Fruit fly (Drosophila melanogaster) whole organism, embryonic: ENCODE results near the gene CG6356.

Experiments used
- Awh ChIP-seq: fragments of 200-800 bp; sonication (Bioruptor generic); IDR thresholded peaks from 2 replicates; pipeline ENCODE4, ENCODE4 v1.3.6; 2022; ENCODE audit warnings: missing biosample characterization, missing genetic modification characterization
- CG10979 ChIP-seq: fragments of 200-800 bp; sonication (Bioruptor generic); optimal IDR thresholded peaks from 2 replicates; lab custom pipeline; 2018; ENCODE audit warnings: missing biosample characterization, mild to moderate bottlenecking, missing genetic modification characterization, moderate library complexity
- CG12071 ChIP-seq: fragments of 200-800 bp; sonication (Bioruptor generic); optimal IDR thresholded peaks from 3 replicates; lab custom pipeline; 2018; ENCODE audit warnings: missing biosample characterization, mild to moderate bottlenecking, missing genetic modification characterization
- CG13287 ChIP-seq: fragments of 200-800 bp; sonication (Bioruptor generic); IDR thresholded peaks from 2 replicates; pipeline ENCODE4 v1.3.6; 2022; ENCODE audit warnings: missing biosample characterization, missing genetic modification characterization; ENCODE audit not compliant: partially characterized antibody
- CG15011 ChIP-seq: fragments of 200-800 bp; sonication (Bioruptor generic); optimal IDR thresholded peaks from 3 replicates; lab custom pipeline; 2018; ENCODE audit warnings: missing biosample characterization, mild to moderate bottlenecking, missing genetic modification characterization
- CG17186 ChIP-seq: fragments of 200-800 bp; sonication (Bioruptor generic); optimal IDR thresholded peaks from 3 replicates; lab custom pipeline; 2017; ENCODE audit warnings: missing biosample characterization, missing genetic modification reagents, missing genetic modification characterization
- CG17361 ChIP-seq: fragments of 200-800 bp; sonication (Bioruptor generic); IDR thresholded peaks from 3 replicates; pipeline ENCODE4 v1.3.6; 2022; ENCODE audit warnings: missing biosample characterization, missing genetic modification characterization
- CG17829 ChIP-seq: fragments of 200-800 bp; optimal IDR thresholded peaks from 2 replicates; lab custom pipeline; 2019; ENCODE audit warnings: missing biosample characterization, mild to moderate bottlenecking, missing genetic modification characterization, moderate library complexity
- CG2120 ChIP-seq: fragments of 200-800 bp; sonication (Bioruptor generic); optimal IDR thresholded peaks from 3 replicates; lab custom pipeline; 2016; ENCODE audit warnings: missing biosample characterization, missing genetic modification characterization
- CG2678 ChIP-seq: fragments of 200-800 bp; sonication (Bioruptor generic); optimal IDR thresholded peaks from 3 replicates; lab custom pipeline; 2019; ENCODE audit warnings: missing biosample characterization, mild to moderate bottlenecking, missing genetic modification characterization, moderate library complexity
- CG2889 ChIP-seq: fragments of 200-800 bp; sonication (Bioruptor generic); IDR thresholded peaks from 3 replicates; pipeline ENCODE4 v1.3.6; 2022; ENCODE audit warnings: missing biosample characterization, missing genetic modification characterization
- CG30431 ChIP-seq: fragments of 200-800 bp; sonication (Bioruptor generic); optimal IDR thresholded peaks from 2 replicates; lab custom pipeline; 2017; ENCODE audit warnings: missing biosample characterization, missing genetic modification characterization
- CG33557 ChIP-seq: fragments of 200-800 bp; sonication (Bioruptor generic); optimal IDR thresholded peaks from 2 replicates; lab custom pipeline; 2019; ENCODE audit warnings: missing biosample characterization, mild to moderate bottlenecking, missing genetic modification characterization, moderate library complexity
- CG4730 ChIP-seq: fragments of 200-800 bp; sonication (Bioruptor generic); IDR thresholded peaks from 2 replicates; pipeline ENCODE4 v1.3.6; 2022; ENCODE audit warnings: missing biosample characterization, missing genetic modification characterization
- CG8388 ChIP-seq: fragments of 200-800 bp; sonication (Bioruptor generic); optimal IDR thresholded peaks from 2 replicates; lab custom pipeline; 2019; ENCODE audit warnings: missing biosample characterization, mild to moderate bottlenecking, missing genetic modification characterization, moderate library complexity
- CG8478 ChIP-seq: fragments of >200 bp; optimal IDR thresholded peaks from 2 replicates; lab custom pipeline; 2018
- CG9932 ChIP-seq: fragments of 200-800 bp; sonication (Bioruptor generic); IDR thresholded peaks from 2 replicates; pipeline ENCODE4 v1.3.6; 2022; ENCODE audit warnings: missing biosample characterization, missing genetic modification characterization
- CTCF ChIP-seq: fragments of 200-800 bp; sonication (Bioruptor generic); optimal IDR thresholded peaks from 2 replicates; lab custom pipeline; 2017; ENCODE audit warnings: missing biosample characterization, mild to moderate bottlenecking, missing genetic modification characterization, moderate library complexity
- CkIIα-i1 ChIP-seq: fragments of 200-800 bp; sonication (Bioruptor generic); IDR thresholded peaks from 2 replicates; pipeline ENCODE4 v1.3.6; 2022; ENCODE audit warnings: missing biosample characterization, missing genetic modification characterization
- D ChIP-seq, 2 experiments: fragments of 200-800 bp in 1 of 2; fragments of >200 bp in 1 of 2; sonication (Bioruptor generic) in 1 of 2; optimal IDR thresholded peaks; 2 replicates in 1 of 2; 3 replicates in 1 of 2; lab custom pipeline; 2017; ENCODE audit warnings: mild to moderate bottlenecking in 1 of 2, missing biosample characterization in 1 of 2, missing genetic modification characterization in 1 of 2, missing genetic modification reagents in 1 of 2
- ERR ChIP-seq: fragments of 200-800 bp; sonication (Bioruptor generic); optimal IDR thresholded peaks from 2 replicates; lab custom pipeline; 2016; ENCODE audit warnings: missing biosample characterization, missing genetic modification characterization
- Eip74EF ChIP-seq, 2 experiments: fragments of 200-800 bp in 1 of 2; fragments of >200 bp in 1 of 2; sonication (Bioruptor generic) in 1 of 2; optimal IDR thresholded peaks; 2 replicates each; lab custom pipeline; 2017 to 2019; ENCODE audit warnings: missing biosample characterization in 2 of 2, missing genetic modification characterization in 2 of 2, mild to moderate bottlenecking in 1 of 2, moderate library complexity in 1 of 2
- H2.0 ChIP-seq: fragments of 200-800 bp; sonication (Bioruptor generic); IDR thresholded peaks from 2 replicates; pipeline ENCODE4 v1.3.6; 2022; ENCODE audit warnings: missing biosample characterization, missing genetic modification characterization
- Hr39 ChIP-seq: fragments of >200 bp; optimal IDR thresholded peaks from 2 replicates; lab custom pipeline; 2017
- Hr51 ChIP-seq, 2 experiments: fragments of 200-800 bp; sonication (Bioruptor generic); optimal IDR thresholded peaks; 2 replicates in 1 of 2; 3 replicates in 1 of 2; lab custom pipeline; 2016 to 2018; ENCODE audit warnings: missing biosample characterization in 2 of 2, missing genetic modification characterization in 2 of 2, mild to moderate bottlenecking in 1 of 2, moderate library complexity in 1 of 2
- Hr78 ChIP-seq, 2 experiments: fragments of 200-800 bp in 1 of 2; fragments of >200 bp in 1 of 2; sonication (Bioruptor generic) in 1 of 2; optimal IDR thresholded peaks; 2 replicates each; lab custom pipeline; 2017 to 2019; ENCODE audit warnings: missing biosample characterization in 2 of 2, missing genetic modification characterization in 2 of 2, mild to moderate bottlenecking in 1 of 2, moderate library complexity in 1 of 2
- Hsf ChIP-seq: fragments of 200-800 bp; sonication (Bioruptor generic); optimal IDR thresholded peaks from 3 replicates; lab custom pipeline; 2016; ENCODE audit warnings: missing biosample characterization, missing genetic modification characterization
- Mes4 ChIP-seq: fragments of 200-800 bp; sonication (Bioruptor generic); optimal IDR thresholded peaks from 2 replicates; lab custom pipeline; 2016; ENCODE audit warnings: missing biosample characterization, missing genetic modification characterization
- Nf-YA ChIP-seq: fragments of 200-800 bp; sonication (Bioruptor generic); IDR thresholded peaks from 2 replicates; pipeline ENCODE4 v1.3.6; 2022; ENCODE audit warnings: missing biosample characterization, missing genetic modification characterization
- Oli ChIP-seq: fragments of 200-800 bp; sonication (Bioruptor generic); optimal IDR thresholded peaks from 2 replicates; lab custom pipeline; 2018; ENCODE audit warnings: missing biosample characterization, mild to moderate bottlenecking, missing genetic modification characterization, moderate library complexity
- Rfx ChIP-seq: fragments of 200-800 bp; sonication (Bioruptor generic); IDR thresholded peaks from 2 replicates; pipeline ENCODE4 v1.3.6; 2022; ENCODE audit warnings: missing biosample characterization, missing genetic modification characterization
- Scr ChIP-seq: fragments of 200-800 bp; sonication (Bioruptor generic); IDR thresholded peaks from 2 replicates; pipeline ENCODE4 v1.3.6; 2022; ENCODE audit warnings: missing biosample characterization, missing genetic modification characterization; ENCODE audit not compliant: partially characterized antibody
- Sin3A ChIP-seq: fragments of >200 bp; optimal IDR thresholded peaks from 2 replicates; lab custom pipeline; 2018
- bab2 ChIP-seq: fragments of 200-800 bp; sonication (Bioruptor generic); optimal IDR thresholded peaks from 2 replicates; lab custom pipeline; 2016; ENCODE audit warnings: missing biosample characterization, missing genetic modification characterization
- bcd ChIP-seq: fragments of 200-800 bp; sonication (Bioruptor generic); optimal IDR thresholded peaks from 2 replicates; lab custom pipeline; 2017; ENCODE audit warnings: missing biosample characterization, mild to moderate bottlenecking, missing genetic modification characterization
- dan ChIP-seq: fragments of 200-800 bp; sonication (Bioruptor generic); IDR thresholded peaks from 2 replicates; pipeline ENCODE4 v1.3.6; 2022; ENCODE audit warnings: missing biosample characterization, missing genetic modification characterization
- fru ChIP-seq: fragments of >200 bp; optimal IDR thresholded peaks from 2 replicates; lab custom pipeline; 2017
- grau ChIP-seq: fragments of 200-800 bp; optimal IDR thresholded peaks from 3 replicates; lab custom pipeline; 2019; ENCODE audit warnings: missing biosample characterization, mild to moderate bottlenecking, missing genetic modification characterization, moderate library complexity
- ham ChIP-seq: fragments of 200-800 bp; sonication (Bioruptor generic); IDR thresholded peaks from 2 replicates; pipeline ENCODE4 v1.3.6; 2022; ENCODE audit warnings: missing biosample characterization, missing genetic modification characterization
- jumu ChIP-seq: fragments of 200-800 bp; sonication (Bioruptor generic); optimal IDR thresholded peaks from 3 replicates; lab custom pipeline; 2016; ENCODE audit warnings: missing biosample characterization, missing genetic modification characterization
- kni ChIP-seq: fragments of 200-800 bp; sonication (Bioruptor generic); optimal IDR thresholded peaks from 3 replicates; lab custom pipeline; 2017; ENCODE audit warnings: mild to moderate bottlenecking, missing biosample characterization, missing genetic modification reagents, missing genetic modification characterization
- nmo ChIP-seq: fragments of 200-800 bp; sonication (Bioruptor generic); optimal IDR thresholded peaks from 2 replicates; lab custom pipeline; 2018; ENCODE audit warnings: missing biosample characterization, mild to moderate bottlenecking, missing genetic modification characterization, moderate library complexity
- pfk ChIP-seq: fragments of 200-800 bp; sonication (Bioruptor generic); optimal IDR thresholded peaks from 2 replicates; lab custom pipeline; 2018; ENCODE audit warnings: missing biosample characterization, mild to moderate bottlenecking, missing genetic modification characterization, moderate library complexity
- run ChIP-seq: fragments of 200-800 bp; sonication (Bioruptor generic); optimal IDR thresholded peaks from 3 replicates; lab custom pipeline; 2018; ENCODE audit warnings: missing biosample characterization, mild to moderate bottlenecking, missing genetic modification characterization
- seq ChIP-seq: fragments of 200-800 bp; sonication (Bioruptor generic); IDR thresholded peaks from 2 replicates; pipeline ENCODE4 v1.3.6; 2022; ENCODE audit warnings: missing biosample characterization, missing genetic modification characterization
- sr ChIP-seq: fragments of 200-800 bp; sonication (Bioruptor generic); IDR thresholded peaks from 3 replicates; pipeline ENCODE4 v1.3.6; 2022; ENCODE audit warnings: missing biosample characterization, missing genetic modification characterization
- ssp ChIP-seq: fragments of 200-800 bp; sonication (Bioruptor generic); IDR thresholded peaks from 2 replicates; pipeline ENCODE4 v1.3.6; 2022; ENCODE audit warnings: missing biosample characterization, missing genetic modification characterization
- tap ChIP-seq: fragments of 200-800 bp; optimal IDR thresholded peaks from 3 replicates; lab custom pipeline; 2019; ENCODE audit warnings: missing biosample characterization, mild to moderate bottlenecking, missing genetic modification characterization, moderate library complexity
- tio ChIP-seq: fragments of 200-800 bp; sonication (Bioruptor generic); optimal IDR thresholded peaks from 2 replicates; lab custom pipeline; 2017; ENCODE audit warnings: missing biosample characterization, missing genetic modification characterization, inconsistent platforms
- trem ChIP-seq: fragments of 200-800 bp; optimal IDR thresholded peaks from 3 replicates; lab custom pipeline; 2019; ENCODE audit warnings: missing biosample characterization, mild to moderate bottlenecking, missing genetic modification characterization, moderate library complexity
- zen2 ChIP-seq: fragments of 200-800 bp; sonication (Bioruptor generic); IDR thresholded peaks from 3 replicates; pipeline ENCODE4 v1.3.6; 2022; ENCODE audit warnings: missing biosample characterization, missing genetic modification characterization; ENCODE audit not compliant: partially characterized antibody
- zf30C ChIP-seq: fragments of 200-800 bp; sonication (Bioruptor generic); optimal IDR thresholded peaks from 3 replicates; lab custom pipeline; 2018; ENCODE audit warnings: missing biosample characterization, mild to moderate bottlenecking, missing genetic modification characterization
- zfh1 ChIP-seq: fragments of 200-800 bp; sonication (Bioruptor generic); IDR thresholded peaks from 3 replicates; pipeline ENCODE4 v1.3.6; 2022; ENCODE audit warnings: missing biosample characterization, missing genetic modification characterization

CG6356 gene

dm6 chr3R:24301520-24301919 is 17.8 kb downstream of the CG6356 start (continued):
- TF ChIP-seq Hr51 (GFP tag; optimal IDR thresholded peaks at IDR 0.05; lab: Kevin White, UChicago) = no peak
- TF ChIP-seq seq (GFP tag; lab: Robert Waterston, UW) = peak; percentile 25; the same call in 1 of the 2 replicates
- TF ChIP-seq pfk (GFP tag; lab: Kevin White, UChicago) = no peak
- TF ChIP-seq dan (GFP tag; lab: Robert Waterston, UW) = no peak
- TF ChIP-seq Hsf (GFP tag; lab: Kevin White, UChicago) = no peak
- TF ChIP-seq Scr = no peak
- no peak for TF ChIP-seq CG30431 (GFP tag; lab: Kevin White, UChicago)
- no peak for TF ChIP-seq run (tag; lab: Kevin White, UChicago)
- no peak for TF ChIP-seq Rfx (GFP tag; lab: Robert Waterston, UW)
- TF ChIP-seq CG8388 = no peak
- TF ChIP-seq tio (GFP tag; lab: Kevin White, UChicago) = no peak
- TF ChIP-seq CG9932 = no peak
- no peak for TF ChIP-seq bab2
- no peak for TF ChIP-seq Eip74EF (GFP tag; optimal IDR thresholded peaks at IDR 0.05; lab: Kevin White, UChicago)
- TF ChIP-seq CG2889 (GFP tag; lab: Robert Waterston, UW) = no peak
- TF ChIP-seq trem (tag; lab: Kevin White, UChicago) = no peak
- no peak for TF ChIP-seq jumu (GFP tag; lab: Kevin White, UChicago)
- no peak for TF ChIP-seq nmo (GFP tag; lab: Kevin White, UChicago)
- no peak for TF ChIP-seq zf30C
- TF ChIP-seq CG17361 = no peak
- TF ChIP-seq ham (GFP tag; lab: Robert Waterston, UW) = no peak
- no peak for TF ChIP-seq CkIIα-i1
- no peak for TF ChIP-seq CG8478 (lab: Kevin White, UChicago)
- TF ChIP-seq kni (GFP tag; lab: Kevin White, UChicago) = peak; percentile 8
- TF ChIP-seq grau (tag; lab: Kevin White, UChicago) = no peak
- TF ChIP-seq CG10979 = no peak
- no peak for TF ChIP-seq bcd (GFP tag; lab: Kevin White, UChicago)
- TF ChIP-seq ERR (GFP tag; lab: Kevin White, UChicago) = no peak
- TF ChIP-seq CG4730 = no peak
- TF ChIP-seq CG33557 = no peak
- TF ChIP-seq sr (GFP tag; lab: Robert Waterston, UW) = no peak
- no peak for TF ChIP-seq Sin3A
- no peak for TF ChIP-seq CG17186 (GFP tag; lab: Kevin White, UChicago)
- peak; percentile 67; the same call in 1 of the 2 replicates for TF ChIP-seq Awh
- TF ChIP-seq zen2 (GFP tag; lab: Robert Waterston, UW) = no peak
- no peak for TF ChIP-seq tap (tag; lab: Kevin White, UChicago)
- TF ChIP-seq H2.0 (GFP tag; lab: Robert Waterston, UW) = no peak
- no peak for TF ChIP-seq CG2678 (tag; lab: Kevin White, UChicago)
- no peak for TF ChIP-seq Hr78 (GFP tag; optimal IDR thresholded peaks at IDR 0.05; lab: Kevin White, UChicago)
- no peak for TF ChIP-seq ssp (GFP tag; lab: Robert Waterston, UW)
- TF ChIP-seq CG13287 = no peak
- TF ChIP-seq fru (lab: Kevin White, UChicago) = no peak
- no peak for TF ChIP-seq zfh1 (GFP tag; lab: Robert Waterston, UW)
- TF ChIP-seq CG17829 (tag; lab: Kevin White, UChicago) = no peak
- TF ChIP-seq Oli (tag; lab: Kevin White, UChicago) = no peak
- no peak for TF ChIP-seq CTCF (GFP tag; lab: Kevin White, UChicago)
- no peak for TF ChIP-seq Mes4
- peak; percentile 29 for TF ChIP-seq CG12071 (GFP tag; lab: Kevin White, UChicago)
- TF ChIP-seq Hr39 (lab: Kevin White, UChicago) = no peak
- no peak for TF ChIP-seq CG15011
- TF ChIP-seq Nf-YA (GFP tag; lab: Robert Waterston, UW) = 0 out of 2 replicates have a peak, but pooled peaks have one; percentile 22
- TF ChIP-seq D (optimal IDR thresholded peaks at IDR 0.05; lab: Kevin White, UChicago) = no peak
- no peak for TF ChIP-seq D (GFP tag; optimal IDR thresholded peaks at IDR 0.05; lab: Kevin White, UChicago)
- TF ChIP-seq CG2120 (GFP tag; lab: Kevin White, UChicago) = no peak
